Fruit fly (Drosophila melanogaster) whole organism, pupa: ENCODE measurements around the gene Naa20A.

Experiments
- CG14655 ChIP-seq: fragments of 200-800 bp; sonication (Bioruptor generic); optimal IDR thresholded peaks from 3 replicates; lab custom pipeline; 2017; ENCODE audit warnings: mild to moderate bottlenecking, missing biosample characterization, missing genetic modification reagents, missing genetic modification characterization
- CG15710 ChIP-seq: fragments of 200-800 bp; sonication (Bioruptor generic); optimal IDR thresholded peaks from 2 replicates; lab custom pipeline; 2018; ENCODE audit warnings: missing biosample characterization, mild to moderate bottlenecking, missing genetic modification characterization, moderate library complexity
- CG32121 ChIP-seq: fragments of 200-800 bp; sonication (Bioruptor generic); IDR thresholded peaks from 2 replicates; pipeline ENCODE4 v1.3.6; 2022; ENCODE audit warnings: missing biosample characterization, missing genetic modification characterization
- CG4496 ChIP-seq: fragments of 200-800 bp; sonication (Bioruptor generic); IDR thresholded peaks from 3 replicates; pipeline ENCODE4 v1.3.6; 2022; ENCODE audit warnings: missing biosample characterization, missing genetic modification characterization
- CG8159 ChIP-seq: fragments of 200-800 bp; sonication (Bioruptor generic); optimal IDR thresholded peaks from 3 replicates; lab custom pipeline; 2018; ENCODE audit warnings: missing biosample characterization, mild to moderate bottlenecking, missing genetic modification characterization, moderate library complexity
- Ets98B ChIP-seq: fragments of 200-800 bp; sonication (Bioruptor generic); IDR thresholded peaks from 2 replicates; pipeline ENCODE4 v1.3.6; 2022; ENCODE audit warnings: missing biosample characterization, missing genetic modification characterization
- Pif1B ChIP-seq: fragments of 200-800 bp; sonication (Bioruptor generic); optimal IDR thresholded peaks from 3 replicates; lab custom pipeline; 2016; ENCODE audit warnings: missing biosample characterization, missing genetic modification characterization
- fd96Ca ChIP-seq: fragments of 200-800 bp; sonication (Bioruptor generic); IDR thresholded peaks from 3 replicates; pipeline ENCODE4 v1.3.6; 2022; ENCODE audit warnings: missing biosample characterization, missing genetic modification characterization
- rn ChIP-seq: fragments of 200-800 bp; sonication (Bioruptor generic); IDR thresholded peaks from 2 replicates; pipeline ENCODE4 v1.3.6; 2022; ENCODE audit warnings: missing biosample characterization, missing genetic modification characterization

DNA sequence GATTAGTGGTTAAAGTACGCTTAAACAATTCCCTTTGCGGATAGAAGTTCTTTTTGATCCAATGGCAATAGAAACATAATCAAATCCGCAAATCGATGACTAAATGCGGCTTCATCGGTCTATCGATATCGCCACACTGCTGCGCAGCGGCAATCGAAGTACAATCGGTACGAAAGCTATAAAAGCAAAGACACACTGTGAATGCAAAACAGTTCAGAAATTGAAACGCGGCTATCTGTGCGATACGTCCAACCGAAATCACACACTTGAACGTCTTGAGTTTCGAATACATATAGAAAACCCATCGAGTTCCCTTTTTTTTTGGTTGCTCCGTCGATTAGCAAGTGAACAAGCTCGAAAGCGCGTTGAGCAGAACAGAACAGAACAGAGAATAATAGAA is 17.9 kb downstream of the Naa20A start, which contains the start of gene CG14207:
- no peak for TF ChIP-seq CG14655
- no peak for TF ChIP-seq fd96Ca (GFP tag; lab: Robert Waterston, UW)
- TF ChIP-seq CG4496 (GFP tag; lab: Robert Waterston, UW), result peak; percentile 45; the same call in 1 of the 3 replicates
- peak; percentile 30; the same call in 1 of the 2 replicates for TF ChIP-seq Ets98B (GFP tag; lab: Robert Waterston, UW)
- TF ChIP-seq CG15710 (tag; lab: Kevin White, UChicago), result no peak
- TF ChIP-seq CG32121 (GFP tag; lab: Robert Waterston, UW), result peak; percentile 39; the same call in 1 of the 2 replicates
- no peak for TF ChIP-seq rn
- no peak for TF ChIP-seq CG8159 (tag; lab: Kevin White, UChicago)
- no peak for TF ChIP-seq Pif1B (GFP tag; lab: Kevin White, UChicago)
